Worm (Caenorhabditis elegans) whole organism, L2 larva: ENCODE data around the gene srh-25.

Experiments used
- C34F6.9 ChIP-seq: fragments of 150-350 bp; optimal IDR thresholded peaks from 2 replicates; lab custom pipeline; 2014; ENCODE audit warnings: missing biosample characterization, missing genetic modification characterization
- F13H6.1 ChIP-seq: sonication (generic microtip); optimal IDR thresholded peaks from 2 replicates; lab custom pipeline; 2016; ENCODE audit warnings: missing genetic modification characterization, missing compliant biosample characterization
- Y55F3AM.14 ChIP-seq: fragments of 200-800 bp; sonication (Bioruptor generic); optimal IDR thresholded peaks from 2 replicates; lab custom pipeline; 2018; ENCODE audit warnings: mild to moderate bottlenecking, missing genetic modification characterization, missing compliant biosample characterization
- ZK546.5 ChIP-seq: sonication (generic microtip); optimal IDR thresholded peaks from 2 replicates; lab custom pipeline; 2017; ENCODE audit warnings: missing biosample characterization, missing genetic modification characterization
- alr-1 ChIP-seq: fragments of 150-350 bp; optimal IDR thresholded peaks from 2 replicates; lab custom pipeline; 2014; ENCODE audit warnings: missing biosample characterization, missing genetic modification characterization
- aly-2 ChIP-seq: fragments of 150-350 bp; optimal IDR thresholded peaks from 2 replicates; lab custom pipeline; 2014; ENCODE audit warnings: missing biosample characterization, missing genetic modification characterization
- ceh-82 ChIP-seq: fragments of 150-350 bp; optimal IDR thresholded peaks from 2 replicates; lab custom pipeline; 2014; ENCODE audit warnings: missing biosample characterization, missing genetic modification characterization
- crh-2 ChIP-seq: sonication (generic microtip); optimal IDR thresholded peaks from 2 replicates; lab custom pipeline; 2017; ENCODE audit warnings: missing biosample characterization, missing genetic modification characterization
- egl-27 ChIP-seq: sonication (generic microtip); optimal IDR thresholded peaks from 3 replicates; lab custom pipeline; 2017; ENCODE audit warnings: missing biosample characterization, missing genetic modification reagents, missing genetic modification characterization
- elt-1 ChIP-seq: fragments of 150-350 bp; optimal IDR thresholded peaks from 2 replicates; lab custom pipeline; 2014; ENCODE audit warnings: missing biosample characterization, missing genetic modification characterization
- elt-3 ChIP-seq: sonication (generic microtip); optimal IDR thresholded peaks from 2 replicates; lab custom pipeline; 2017; ENCODE audit warnings: missing biosample characterization, missing genetic modification characterization
- lin-11 ChIP-seq: fragments of 150-350 bp; sonication (generic microtip); optimal IDR thresholded peaks from 2 replicates; lab custom pipeline; 2014; ENCODE audit warnings: missing biosample characterization, missing genetic modification characterization, inconsistent platforms, mixed read lengths
- mbf-1 ChIP-seq: sonication (generic microtip); optimal IDR thresholded peaks from 2 replicates; lab custom pipeline; 2017; ENCODE audit warnings: missing biosample characterization, missing genetic modification characterization
- nhr-11 ChIP-seq: fragments of 150-350 bp; optimal IDR thresholded peaks from 2 replicates; lab custom pipeline; 2014; ENCODE audit warnings: missing biosample characterization, missing genetic modification characterization
- nhr-21 ChIP-seq: fragments of 150-350 bp; optimal IDR thresholded peaks from 2 replicates; lab custom pipeline; 2014; ENCODE audit warnings: missing biosample characterization, missing genetic modification characterization
- nhr-23 ChIP-seq: fragments of 150-350 bp; optimal IDR thresholded peaks from 2 replicates; lab custom pipeline; 2014; ENCODE audit warnings: missing biosample characterization, missing genetic modification reagents, missing genetic modification characterization
- nhr-237 ChIP-seq: fragments of 150-350 bp; optimal IDR thresholded peaks from 2 replicates; lab custom pipeline; 2014; ENCODE audit warnings: missing biosample characterization, missing genetic modification characterization
- nhr-25 ChIP-seq: fragments of 150-350 bp; sonication (generic microtip); optimal IDR thresholded peaks from 3 replicates; lab custom pipeline; 2014; ENCODE audit warnings: missing biosample characterization, missing genetic modification characterization
- peb-1 ChIP-seq: fragments of 150-350 bp; optimal IDR thresholded peaks from 2 replicates; lab custom pipeline; 2014; ENCODE audit warnings: missing biosample characterization, missing genetic modification characterization
- sem-4 ChIP-seq: fragments of 150-350 bp; optimal IDR thresholded peaks from 2 replicates; lab custom pipeline; 2014; ENCODE audit warnings: missing biosample characterization, missing genetic modification reagents, missing genetic modification characterization
- sma-3 ChIP-seq: sonication (generic microtip); optimal IDR thresholded peaks from 2 replicates; lab custom pipeline; 2016; ENCODE audit warnings: missing genetic modification reagents, missing genetic modification characterization, missing compliant biosample characterization
- sma-9 ChIP-seq, 2 experiments: fragments of 150-350 bp in 1 of 2; sonication (generic microtip) in 1 of 2; optimal IDR thresholded peaks; 2 replicates each; lab custom pipeline; 2014 to 2016; ENCODE audit warnings: missing genetic modification characterization in 2 of 2, mild to moderate bottlenecking in 1 of 2, missing biosample characterization in 1 of 2, missing compliant biosample characterization in 1 of 2, missing genetic modification reagents in 1 of 2, moderate library complexity in 1 of 2
- unc-39 ChIP-seq: fragments of 150-350 bp; optimal IDR thresholded peaks from 2 replicates; lab custom pipeline; 2014; ENCODE audit warnings: missing biosample characterization, missing genetic modification characterization
- unc-55 ChIP-seq: fragments of 150-350 bp; sonication (generic microtip); optimal IDR thresholded peaks from 3 replicates; lab custom pipeline; 2014; ENCODE audit warnings: missing biosample characterization, missing genetic modification reagents, missing genetic modification characterization

srh-25 gene

ce11 chrV:12397545-12397944, 36.1 kb downstream of the srh-25 start, which contains the start of gene K01D12.5:
K01D12.5 (plus strand) TSS chrV:12397845.
- TF ChIP-seq mbf-1 (tag; lab: Kevin White, UChicago) (no peak), sma-9 (GFP tag; optimal IDR thresholded peaks at IDR 0.05; lab: Kevin White, UChicago) (no peak), sma-9 (tag; optimal IDR thresholded peaks at IDR 0.05; lab: Kevin White, UChicago) (no peak), lin-11 (tag; lab: Kevin White, UChicago) (no peak), nhr-237 (tag; lab: Kevin White, UChicago) (no peak), C34F6.9 (tag; lab: Kevin White, UChicago) (no peak), unc-55 (no peak), nhr-21 (tag; lab: Kevin White, UChicago) (no peak), aly-2 (tag; lab: Kevin White, UChicago) (no peak), nhr-25 (tag; lab: Kevin White, UChicago) (no peak), elt-1 (no peak), ceh-82 (no peak), peb-1 (no peak), crh-2 (tag; lab: Kevin White, UChicago) (no peak), unc-39 (tag; lab: Kevin White, UChicago) (no peak), sma-3 (GFP tag; lab: Kevin White, UChicago) (no peak), alr-1 (tag; lab: Kevin White, UChicago) (no peak)

ce11 chrV:12395699-12396098, 37.9 kb downstream of the srh-25 start, which contains the start of gene twk-14:
twk-14 (minus strand) TSS chrV:12395706.
- no peak for TF ChIP-seq sem-4 (tag; lab: Kevin White, UChicago)
- no peak for TF ChIP-seq egl-27 (tag; lab: Kevin White, UChicago)
- TF ChIP-seq F13H6.1 (tag; lab: Kevin White, UChicago): no peak
- TF ChIP-seq nhr-11 (tag; lab: Kevin White, UChicago): no peak
- no peak for TF ChIP-seq ZK546.5 (tag; lab: Kevin White, UChicago)
- TF ChIP-seq unc-39 (tag; lab: Kevin White, UChicago): no peak
- TF ChIP-seq elt-3 (tag; lab: Kevin White, UChicago): no peak
- no peak for TF ChIP-seq Y55F3AM.14 (GFP tag; lab: Kevin White, UChicago)
- TF ChIP-seq crh-2 (tag; lab: Kevin White, UChicago): no peak
- no peak for TF ChIP-seq sma-9 (GFP tag; optimal IDR thresholded peaks at IDR 0.05; lab: Kevin White, UChicago)
- no peak for TF ChIP-seq sma-9 (tag; optimal IDR thresholded peaks at IDR 0.05; lab: Kevin White, UChicago)
- no peak for TF ChIP-seq mbf-1 (tag; lab: Kevin White, UChicago)
- no peak for TF ChIP-seq aly-2 (tag; lab: Kevin White, UChicago)

ce11 chrV:12386154-12386553, 47.5 kb downstream of the srh-25 start, which contains the start of gene K01D12.15:
K01D12.15 (plus strand) TSS chrV:12386454.
- no peak for TF ChIP-seq nhr-23 (tag; lab: Kevin White, UChicago)
- no peak for TF ChIP-seq mbf-1 (tag; lab: Kevin White, UChicago)
